Worm (Caenorhabditis elegans) whole organism, young adult: Measurements from ENCODE around the gene nhl-2.
A peak's percentile ranks its signal among the peaks of the same experiment; 100 is the strongest.

Experiments
- B0019.2 ChIP-seq: fragments of 200-800 bp; sonication (Bioruptor generic); conservative IDR thresholded peaks from 2 replicates; pipeline ENCODE4 v1.3.6; 2022; ENCODE audit warnings: missing genetic modification reagents, missing genetic modification characterization, missing compliant biosample characterization
- B0035.1 ChIP-seq: sonication (generic microtip); optimal IDR thresholded peaks from 2 replicates; lab custom pipeline; 2016; ENCODE audit warnings: missing genetic modification characterization, mild to moderate bottlenecking, missing compliant biosample characterization, missing genotype, missing genetic modification reagents
- C17E4.6 ChIP-seq: fragments of 200-800 bp; sonication (Bioruptor generic); IDR thresholded peaks from 2 replicates; pipeline ENCODE4 v1.3.6; 2022; ENCODE audit warnings: missing genetic modification reagents, missing genetic modification characterization, missing compliant biosample characterization
- F10E7.11 ChIP-seq: sonication (generic microtip); optimal IDR thresholded peaks from 2 replicates; lab custom pipeline; 2017; ENCODE audit warnings: mild to moderate bottlenecking, missing genetic modification characterization, moderate library complexity, missing compliant biosample characterization
- F33H1.4 ChIP-seq: fragments of 200-800 bp; sonication (Bioruptor generic); IDR thresholded peaks from 2 replicates; pipeline ENCODE4 v1.3.6; 2022; ENCODE audit warnings: missing genetic modification reagents, missing genetic modification characterization, missing compliant biosample characterization
- F55B11.4 ChIP-seq: sonication (generic microtip); optimal IDR thresholded peaks from 2 replicates; lab custom pipeline; 2016; ENCODE audit warnings: missing compliant biosample characterization, missing genetic modification characterization, borderline replicate concordance; ENCODE audit not compliant: insufficient read depth
- K12H6.12 ChIP-seq: fragments of 200-800 bp; sonication (Bioruptor generic); optimal IDR thresholded peaks from 2 replicates; lab custom pipeline; 2018; ENCODE audit warnings: mild to moderate bottlenecking, missing genetic modification characterization, missing compliant biosample characterization
- T26A5.8 ChIP-seq: sonication (generic microtip); optimal IDR thresholded peaks from 2 replicates; lab custom pipeline; 2016; ENCODE audit warnings: missing genetic modification characterization, missing compliant biosample characterization
- Y53G8AR.9 ChIP-seq: fragments of 200-800 bp; sonication (Bioruptor generic); conservative IDR thresholded peaks from 2 replicates; pipeline ENCODE4 v1.3.6; 2022; ENCODE audit warnings: missing genetic modification reagents, missing genetic modification characterization, missing compliant biosample characterization
- Y67H2A.10 ChIP-seq: fragments of 200-800 bp; sonication (Bioruptor generic); conservative IDR thresholded peaks from 2 replicates; pipeline ENCODE4 v1.3.6; 2022; ENCODE audit warnings: missing genetic modification reagents, missing genetic modification characterization, missing compliant biosample characterization
- Y95B8A.8 ChIP-seq: fragments of 200-800 bp; sonication (Bioruptor generic); IDR thresholded peaks from 2 replicates; pipeline ENCODE4 v1.3.6; 2022; ENCODE audit warnings: missing genetic modification reagents, missing genetic modification characterization, missing compliant biosample characterization
- atf-7 ChIP-seq: sonication (generic microtip); optimal IDR thresholded peaks from 2 replicates; lab custom pipeline; 2017; ENCODE audit warnings: mild to moderate bottlenecking, missing genetic modification characterization, missing compliant biosample characterization
- bed-1 ChIP-seq: fragments of 200-800 bp; sonication (Bioruptor generic); IDR thresholded peaks from 2 replicates; pipeline ENCODE4 v1.3.6; 2022; ENCODE audit warnings: missing genetic modification reagents, missing genetic modification characterization, missing compliant biosample characterization
- bed-2 ChIP-seq: fragments of 200-800 bp; sonication (Bioruptor generic); IDR thresholded peaks from 2 replicates; pipeline ENCODE4 v1.3.6; 2022; ENCODE audit warnings: missing genetic modification reagents, missing genetic modification characterization, missing compliant biosample characterization
- ccch-3 ChIP-seq: fragments of 200-800 bp; sonication (Bioruptor generic); optimal IDR thresholded peaks from 2 replicates; lab custom pipeline; 2018; ENCODE audit warnings: mild to moderate bottlenecking, missing genetic modification characterization, missing compliant biosample characterization
- ceh-27 ChIP-seq: fragments of 200-800 bp; sonication (Bioruptor generic); optimal IDR thresholded peaks from 2 replicates; lab custom pipeline; 2018; ENCODE audit warnings: mild to moderate bottlenecking, missing genetic modification characterization, moderate library complexity, missing compliant biosample characterization
- ceh-58 ChIP-seq: fragments of 200-800 bp; sonication (Bioruptor generic); IDR thresholded peaks from 2 replicates; pipeline ENCODE4 v1.3.6; 2022; ENCODE audit warnings: missing genetic modification characterization, missing compliant biosample characterization
- ets-4 ChIP-seq: fragments of 200-800 bp; sonication (Bioruptor generic); optimal IDR thresholded peaks from 2 replicates; lab custom pipeline; 2018; ENCODE audit warnings: mild to moderate bottlenecking, missing genetic modification characterization, missing compliant biosample characterization
- him-1 ChIP-seq: sonication (generic microtip); optimal IDR thresholded peaks from 2 replicates; lab custom pipeline; 2016; ENCODE audit warnings: missing genotype, missing genetic modification reagents, missing genetic modification characterization, missing compliant biosample characterization
- hmg-1.2 ChIP-seq: fragments of 200-800 bp; sonication (Bioruptor generic); IDR thresholded peaks from 2 replicates; pipeline ENCODE4 v1.3.6; 2022; ENCODE audit warnings: missing genetic modification reagents, missing genetic modification characterization, missing compliant biosample characterization
- hrde-1 ChIP-seq: sonication (generic microtip); optimal IDR thresholded peaks from 2 replicates; lab custom pipeline; 2016; ENCODE audit warnings: missing genetic modification characterization, mild to moderate bottlenecking, missing compliant biosample characterization, moderate library complexity, missing genotype, missing genetic modification reagents, borderline replicate concordance
- hsf-1 ChIP-seq: fragments of 200-800 bp; sonication (Bioruptor generic); IDR thresholded peaks from 2 replicates; pipeline ENCODE4 v1.3.6; 2022; ENCODE audit warnings: missing genetic modification reagents, missing genetic modification characterization, missing compliant biosample characterization
- lag-1 ChIP-seq: fragments of 200-800 bp; sonication (Bioruptor generic); IDR thresholded peaks from 2 replicates; pipeline ENCODE4 v1.3.6; 2022; ENCODE audit warnings: missing genetic modification reagents, missing genetic modification characterization, missing compliant biosample characterization
- let-607 ChIP-seq, 2 experiments: fragments of 200-800 bp in 1 of 2; sonication (Bioruptor generic) in 1 of 2; sonication (generic microtip) in 1 of 2; optimal IDR thresholded peaks; 2 replicates each; lab custom pipeline; 2016 to 2018; ENCODE audit warnings: mild to moderate bottlenecking in 2 of 2, missing compliant biosample characterization in 2 of 2, missing genetic modification characterization in 2 of 2, moderate library complexity in 2 of 2, missing genotype in 1 of 2
- lin-40 ChIP-seq: sonication (generic microtip); optimal IDR thresholded peaks from 2 replicates; lab custom pipeline; 2016; ENCODE audit warnings: missing genetic modification characterization, mild to moderate bottlenecking, missing compliant biosample characterization, missing genotype, missing genetic modification reagents
- lin-54 ChIP-seq: fragments of 200-800 bp; sonication (Bioruptor generic); optimal IDR thresholded peaks from 2 replicates; lab custom pipeline; 2018; ENCODE audit warnings: mild to moderate bottlenecking, missing genetic modification characterization, missing compliant biosample characterization
- madf-3 ChIP-seq: fragments of 200-800 bp; sonication (Bioruptor generic); IDR thresholded peaks from 2 replicates; pipeline ENCODE4 v1.3.6; 2022; ENCODE audit warnings: missing genetic modification reagents, missing genetic modification characterization, missing compliant biosample characterization
- madf-8 ChIP-seq: fragments of 200-800 bp; sonication (Bioruptor generic); conservative IDR thresholded peaks from 2 replicates; pipeline ENCODE4 v1.3.6; 2022; ENCODE audit warnings: missing genetic modification reagents, missing genetic modification characterization, missing compliant biosample characterization
- mcd-1 ChIP-seq: fragments of 200-800 bp; sonication (Bioruptor generic); IDR thresholded peaks from 2 replicates; pipeline ENCODE4 v1.3.6; 2022; ENCODE audit warnings: missing genetic modification reagents, missing genetic modification characterization, missing compliant biosample characterization
- mel-28 ChIP-seq: sonication (generic microtip); optimal IDR thresholded peaks from 2 replicates; lab custom pipeline; 2016; ENCODE audit warnings: borderline replicate concordance, mild to moderate bottlenecking, missing genetic modification characterization, missing compliant biosample characterization
- mes-4 ChIP-seq: sonication (generic microtip); optimal IDR thresholded peaks from 2 replicates; lab custom pipeline; 2016; ENCODE audit warnings: missing genotype, missing genetic modification characterization, missing compliant biosample characterization
- nfya-2 ChIP-seq: fragments of 200-800 bp; sonication (Bioruptor generic); IDR thresholded peaks from 2 replicates; pipeline ENCODE4 v1.3.6; 2022; ENCODE audit warnings: missing genetic modification reagents, missing genetic modification characterization, missing compliant biosample characterization
- rcor-1 ChIP-seq: fragments of 200-800 bp; sonication (Bioruptor generic); IDR thresholded peaks from 2 replicates; pipeline ENCODE4 v1.3.6; 2022; ENCODE audit warnings: missing genetic modification reagents, missing genetic modification characterization, missing compliant biosample characterization
- sdz-38 ChIP-seq: sonication (generic microtip); optimal IDR thresholded peaks from 2 replicates; lab custom pipeline; 2016; ENCODE audit warnings: missing genotype, missing genetic modification characterization, missing compliant biosample characterization
- snpc-1.3 ChIP-seq: sonication (generic microtip); optimal IDR thresholded peaks from 2 replicates; lab custom pipeline; 2017; ENCODE audit warnings: missing genetic modification characterization, mild to moderate bottlenecking, missing compliant biosample characterization, antibody characterized with exemption, moderate library complexity, missing genotype, missing genetic modification reagents; ENCODE audit not compliant: insufficient read depth
- sptf-2 ChIP-seq: fragments of 200-800 bp; sonication (Bioruptor generic); optimal IDR thresholded peaks from 2 replicates; lab custom pipeline; 2018; ENCODE audit warnings: mild to moderate bottlenecking, missing genetic modification characterization, missing compliant biosample characterization
- unc-130 ChIP-seq: sonication (generic microtip); optimal IDR thresholded peaks from 2 replicates; lab custom pipeline; 2016; ENCODE audit warnings: missing genetic modification reagents, missing genetic modification characterization, missing compliant biosample characterization
- unc-62 ChIP-seq: fragments of 150-350 bp; optimal IDR thresholded peaks from 2 replicates; lab custom pipeline; 2014; ENCODE audit warnings: missing biosample characterization, missing genetic modification reagents, missing genetic modification characterization
- ztf-18 ChIP-seq: sonication (generic microtip); optimal IDR thresholded peaks from 2 replicates; lab custom pipeline; 2016; ENCODE audit warnings: missing genotype, mild to moderate bottlenecking, missing genetic modification characterization, missing compliant biosample characterization
- ztf-28 ChIP-seq: fragments of 200-800 bp; sonication (Bioruptor generic); IDR thresholded peaks from 2 replicates; pipeline ENCODE4 v1.3.6; 2022; ENCODE audit warnings: missing genetic modification reagents, missing genetic modification characterization, missing compliant biosample characterization
- ztf-3 ChIP-seq: fragments of 200-800 bp; sonication (Bioruptor generic); optimal IDR thresholded peaks from 2 replicates; lab custom pipeline; 2018; ENCODE audit warnings: mild to moderate bottlenecking, missing genetic modification characterization, missing compliant biosample characterization

nhl-2 gene

ce11 chrIII:4917960-4918712, 19.3 kb upstream of the nhl-2 start, which contains the start of gene rpb-8 (continued):
- TF ChIP-seq nfya-2 (GFP tag; lab: Robert Waterston, UW) = no peak
- TF ChIP-seq ccch-3 = no peak
- TF ChIP-seq C17E4.6 (GFP tag; lab: Robert Waterston, UW) = no peak
- no peak for TF ChIP-seq Y67H2A.10 (GFP tag; lab: Robert Waterston, UW)
- TF ChIP-seq sptf-2 (GFP tag; lab: Kevin White, UChicago) = no peak
- TF ChIP-seq, all 124 proteins: peak for 18

DNA sequence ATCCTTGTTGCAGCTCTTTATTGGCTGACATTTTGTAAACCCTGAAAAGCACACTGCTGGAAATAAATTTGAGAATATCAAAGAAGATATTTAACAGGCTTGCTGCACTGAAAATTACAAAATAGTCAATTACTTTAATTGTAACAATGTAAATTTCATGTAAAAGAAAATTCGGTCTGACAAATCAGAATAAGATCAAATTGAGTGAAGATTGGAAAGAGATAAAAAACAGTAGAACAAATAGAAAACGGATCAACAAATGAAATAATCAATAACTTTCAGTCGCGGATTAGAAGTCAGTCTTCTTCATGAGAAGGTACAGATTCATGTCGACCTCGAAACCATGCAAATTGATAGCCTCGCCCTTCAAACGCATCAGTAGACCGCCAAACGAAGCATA, 18.2 kb upstream of the nhl-2 start, which contains the start of gene rars-1:
rars-1 (minus strand) TSS at position 101 of the 400 bp plus-strand sequence.
- TF ChIP-seq lin-54 (GFP tag; lab: Kevin White, UChicago) (peak; percentile 14), unc-62 (GFP tag; lab: Kevin White, UChicago) (no peak), B0035.1 (tag; lab: Kevin White, UChicago) (no peak), Y53G8AR.9 (GFP tag; lab: Robert Waterston, UW) (no peak), F33H1.4 (GFP tag; lab: Robert Waterston, UW) (no peak; the same call in 1 of the 2 replicates), ceh-58 (GFP tag; lab: Robert Waterston, UW) (0 out of 2 replicates have a peak, but pooled peaks have one; percentile 56), ztf-18 (tag; lab: Kevin White, UChicago) (no peak), sptf-2 (GFP tag; lab: Kevin White, UChicago) (no peak), nfya-2 (GFP tag; lab: Robert Waterston, UW) (no peak), Y95B8A.8 (GFP tag; lab: Robert Waterston, UW) (no peak)

DNA sequence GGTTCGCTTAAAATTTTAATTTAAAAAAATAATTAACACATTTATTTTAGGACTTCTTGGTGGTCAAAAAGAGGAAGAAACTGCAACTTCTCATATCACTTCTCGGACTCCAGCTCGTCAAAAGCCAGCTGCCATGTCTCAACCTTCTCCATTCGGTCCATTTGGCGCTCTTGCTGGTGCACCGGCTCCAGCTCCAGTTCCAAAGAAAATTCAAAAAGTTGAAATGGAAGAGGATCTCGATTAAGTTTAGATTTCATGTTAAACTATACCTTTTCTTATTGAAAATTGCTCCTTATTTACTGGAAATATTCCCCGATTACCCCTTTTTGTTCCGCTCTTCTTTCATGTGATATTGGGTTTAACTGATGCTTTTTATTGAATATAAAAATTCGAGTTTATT, 14.9 kb upstream of the nhl-2 start:
- TF ChIP-seq F55B11.4 (tag; lab: Kevin White, UChicago) (no peak), hrde-1 (tag; lab: Kevin White, UChicago) (peak; percentile 19)
- TF ChIP-seq, all 124 proteins: peak for 1

DNA sequence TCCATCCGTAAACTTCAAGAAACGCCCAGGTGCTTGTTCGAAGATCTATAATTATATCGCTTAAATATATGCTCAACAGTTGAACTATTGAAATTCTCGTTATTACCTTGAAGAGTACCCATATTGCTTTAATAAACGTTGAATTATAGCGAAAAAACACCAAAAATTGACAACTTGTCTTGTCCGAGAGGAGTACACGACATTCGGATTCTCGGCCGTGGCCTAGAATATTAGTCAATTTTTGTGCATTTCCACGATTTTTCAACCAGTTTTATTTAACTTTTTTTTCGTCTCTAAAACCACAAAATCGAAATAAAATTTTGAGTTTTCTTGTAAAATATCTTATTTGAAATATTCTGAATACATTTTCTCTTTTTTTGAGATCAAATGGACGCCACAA, 13.4 kb upstream of the nhl-2 start, which contains the start of the genes F26F4.9 and cee-1:
F26F4.9 (minus strand) TSS at position 205 of the 400 bp plus-strand sequence.
cee-1 (plus strand) TSS at position 383 of the 400 bp plus-strand sequence.
- TF ChIP-seq mcd-1 (GFP tag; lab: Robert Waterston, UW) (peak; percentile 48; the same call in 1 of the 2 replicates), let-607 (tag; optimal IDR thresholded peaks at IDR 0.05; lab: Kevin White, UChicago) (peak in 1 of 2 experiments; percentile 60), B0019.2 (GFP tag; lab: Robert Waterston, UW) (no peak), ztf-3 (GFP tag; lab: Kevin White, UChicago) (no peak), bed-2 (no peak), ets-4 (GFP tag; lab: Kevin White, UChicago) (no peak), lag-1 (no peak), ceh-58 (GFP tag; lab: Robert Waterston, UW) (no peak), mes-4 (no peak), T26A5.8 (no peak), K12H6.12 (tag; lab: Kevin White, UChicago) (no peak), hsf-1 (GFP tag; lab: Robert Waterston, UW) (no peak), mel-28 (tag; lab: Kevin White, UChicago) (no peak), madf-3 (GFP tag; lab: Robert Waterston, UW) (no peak), sdz-38 (no peak), hmg-1.2 (GFP tag; lab: Robert Waterston, UW) (no peak), ceh-27 (GFP tag; lab: Kevin White, UChicago) (peak; percentile 61), him-1 (tag; lab: Kevin White, UChicago) (peak; percentile 44), unc-130 (GFP tag; lab: Kevin White, UChicago) (peak; percentile 53), atf-7 (tag; lab: Kevin White, UChicago) (no peak), madf-8 (GFP tag; lab: Robert Waterston, UW) (peak; percentile 36; the same call in 1 of the 2 replicates), bed-1 (no peak), snpc-1.3 (tag; lab: Kevin White, UChicago) (no peak), rcor-1 (GFP tag; lab: Robert Waterston, UW) (0 out of 2 replicates have a peak, but pooled peaks have one; percentile 15), F10E7.11 (tag; lab: Kevin White, UChicago) (no peak), lin-40 (tag; lab: Kevin White, UChicago) (peak; percentile 5), ztf-28 (GFP tag; lab: Robert Waterston, UW) (no peak)
